Worm (Caenorhabditis elegans) whole organism, early embryonic: ENCODE measurements around the gene T24E12.3.

ENCODE experiments used
- B0310.2 ChIP-seq: sonication (generic microtip); optimal IDR thresholded peaks from 2 replicates; lab custom pipeline; 2016; ENCODE audit warnings: mild to moderate bottlenecking, missing genetic modification characterization, missing compliant biosample characterization
- F13C5.2 ChIP-seq: sonication (generic microtip); optimal IDR thresholded peaks from 2 replicates; lab custom pipeline; 2017; ENCODE audit warnings: mild to moderate bottlenecking, missing genetic modification characterization, inconsistent platforms, missing compliant biosample characterization
- aly-1 ChIP-seq: sonication (generic microtip); optimal IDR thresholded peaks from 2 replicates; lab custom pipeline; 2016; ENCODE audit warnings: missing genetic modification characterization, missing compliant biosample characterization
- ama-1 ChIP-seq: fragments of 150-350 bp; optimal IDR thresholded peaks from 2 replicates; lab custom pipeline; 2014
- flt-1 ChIP-seq: fragments of 200-800 bp; sonication (Bioruptor generic); IDR thresholded peaks from 2 replicates; pipeline ENCODE4 v1.3.6; 2022; ENCODE audit warnings: missing genetic modification characterization, missing compliant biosample characterization
- hmg-4 ChIP-seq: fragments of 200-800 bp; sonication (Bioruptor generic); optimal IDR thresholded peaks from 2 replicates; lab custom pipeline; 2018; ENCODE audit warnings: mild to moderate bottlenecking, missing genetic modification characterization, missing compliant biosample characterization
- hnd-1 ChIP-seq: sonication (generic microtip); optimal IDR thresholded peaks from 2 replicates; lab custom pipeline; 2016; ENCODE audit warnings: missing genetic modification characterization, missing compliant biosample characterization
- pes-1 ChIP-seq: fragments of 200-800 bp; sonication (Bioruptor generic); IDR thresholded peaks from 2 replicates; pipeline ENCODE4 v1.3.6; 2022; ENCODE audit warnings: missing genetic modification reagents, missing genetic modification characterization, missing compliant biosample characterization
- sea-1 ChIP-seq: fragments of 200-800 bp; sonication (Bioruptor generic); conservative IDR thresholded peaks from 2 replicates; pipeline ENCODE4 v1.3.6; 2022; ENCODE audit warnings: missing genetic modification characterization, missing compliant biosample characterization
- tbx-37 ChIP-seq: fragments of 200-800 bp; sonication (Bioruptor generic); conservative IDR thresholded peaks from 2 replicates; pipeline ENCODE4 v1.3.6; 2022; ENCODE audit warnings: missing genetic modification reagents, missing genetic modification characterization, missing compliant biosample characterization

DNA sequence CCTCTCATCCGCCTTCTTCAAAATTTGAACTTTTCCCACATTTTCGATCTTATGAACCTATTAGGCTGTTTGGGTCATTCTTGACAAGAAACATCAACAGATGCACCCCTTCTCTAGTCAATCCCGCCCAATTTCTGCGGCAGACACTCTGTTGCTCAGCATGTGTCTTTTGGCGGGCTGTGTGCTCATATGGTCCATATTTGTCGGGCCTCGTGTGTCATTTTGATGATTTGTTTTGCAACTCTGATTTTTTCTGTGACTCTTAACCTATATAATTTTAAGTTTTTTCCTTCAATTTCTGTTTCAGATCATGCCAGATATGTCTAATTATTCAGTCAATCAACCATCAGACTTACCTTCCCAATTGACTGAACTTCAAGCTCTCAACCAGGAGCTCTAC lies 11.3 kb downstream of the T24E12.3 start, which contains the start of gene T24E12.13:
- TF ChIP-seq sea-1 (GFP tag; lab: Robert Waterston, UW) (no peak), ama-1 (lab: Kevin White, UChicago) (no peak), flt-1 (GFP tag; lab: Robert Waterston, UW) (no peak), hmg-4 (no peak), F13C5.2 (no peak), pes-1 (no peak), aly-1 (tag; lab: Kevin White, UChicago) (no peak), hnd-1 (tag; lab: Kevin White, UChicago) (no peak), tbx-37 (GFP tag; lab: Robert Waterston, UW) (no peak), B0310.2 (no peak)
